Worm (Caenorhabditis elegans) whole organism, L2 larva: ENCODE results near the gene rfk-1.

ENCODE experiments used
- alr-1 ChIP-seq: fragments of 150-350 bp; optimal IDR thresholded peaks from 2 replicates; lab custom pipeline; 2014; ENCODE audit warnings: missing biosample characterization, missing genetic modification characterization
- elt-1 ChIP-seq: fragments of 150-350 bp; optimal IDR thresholded peaks from 2 replicates; lab custom pipeline; 2014; ENCODE audit warnings: missing biosample characterization, missing genetic modification characterization
- lin-39 ChIP-seq: fragments of 150-350 bp; optimal IDR thresholded peaks from 2 replicates; lab custom pipeline; 2014; ENCODE audit warnings: missing biosample characterization, missing genetic modification reagents, missing genetic modification characterization
- nhr-10 ChIP-seq: sonication (generic microtip); optimal IDR thresholded peaks from 2 replicates; lab custom pipeline; 2017; ENCODE audit warnings: missing biosample characterization, missing genetic modification characterization
- nhr-12 ChIP-seq: fragments of 150-350 bp; optimal IDR thresholded peaks from 2 replicates; lab custom pipeline; 2014; ENCODE audit warnings: missing biosample characterization, missing genetic modification characterization
- nhr-25 ChIP-seq: fragments of 150-350 bp; sonication (generic microtip); optimal IDR thresholded peaks from 3 replicates; lab custom pipeline; 2014; ENCODE audit warnings: missing biosample characterization, missing genetic modification characterization
- nhr-77 ChIP-seq: fragments of 150-350 bp; optimal IDR thresholded peaks from 2 replicates; lab custom pipeline; 2014; ENCODE audit warnings: missing biosample characterization, missing genetic modification characterization
- unc-62 ChIP-seq: fragments of 150-350 bp; optimal IDR thresholded peaks from 2 replicates; lab custom pipeline; 2014; ENCODE audit warnings: missing biosample characterization, missing genetic modification reagents, missing genetic modification characterization
- zag-1 ChIP-seq: fragments of 150-350 bp; optimal IDR thresholded peaks from 2 replicates; lab custom pipeline; 2014; ENCODE audit warnings: missing biosample characterization, missing genetic modification characterization

ce11 chrIV:10367740-10368246 lies 41.5 kb downstream of the rfk-1 start, which contains the start of gene pges-2:
- no peak for TF ChIP-seq nhr-10 (tag; lab: Kevin White, UChicago)
- TF ChIP-seq nhr-25 (tag; lab: Kevin White, UChicago), result no peak
- TF ChIP-seq nhr-12 (tag; lab: Kevin White, UChicago), result no peak
- TF ChIP-seq zag-1 (tag; lab: Kevin White, UChicago), result no peak
- TF ChIP-seq elt-1 (tag; lab: Kevin White, UChicago), result no peak
- TF ChIP-seq lin-39, result no peak
- no peak for TF ChIP-seq alr-1 (tag; lab: Kevin White, UChicago)
- TF ChIP-seq nhr-77 (tag; lab: Kevin White, UChicago), result no peak
- no peak for TF ChIP-seq unc-62 (GFP tag; lab: Kevin White, UChicago)
